Fruit fly (Drosophila melanogaster) whole organism, pupa: Measurements from ENCODE around the gene ksr.

Source experiments
- CG10348 ChIP-seq: fragments of 200-800 bp; sonication (Bioruptor generic); IDR thresholded peaks from 2 replicates; pipeline ENCODE4 v1.3.6; 2022; ENCODE audit warnings: missing biosample characterization, missing genetic modification characterization
- CG12605 ChIP-seq: fragments of 200-800 bp; sonication (Bioruptor generic); IDR thresholded peaks from 2 replicates; pipeline ENCODE4 v1.3.6; 2022; ENCODE audit warnings: missing biosample characterization, missing genetic modification characterization
- CG13204 ChIP-seq: fragments of 200-800 bp; sonication (Bioruptor generic); optimal IDR thresholded peaks from 2 replicates; lab custom pipeline; 2018; ENCODE audit warnings: missing biosample characterization, mild to moderate bottlenecking, missing genetic modification characterization, moderate library complexity
- CG14655 ChIP-seq: fragments of 200-800 bp; sonication (Bioruptor generic); optimal IDR thresholded peaks from 3 replicates; lab custom pipeline; 2017; ENCODE audit warnings: mild to moderate bottlenecking, missing biosample characterization, missing genetic modification reagents, missing genetic modification characterization
- CG15710 ChIP-seq: fragments of 200-800 bp; sonication (Bioruptor generic); optimal IDR thresholded peaks from 2 replicates; lab custom pipeline; 2018; ENCODE audit warnings: missing biosample characterization, mild to moderate bottlenecking, missing genetic modification characterization, moderate library complexity
- CG17806 ChIP-seq: fragments of 200-800 bp; sonication (Bioruptor generic); optimal IDR thresholded peaks from 2 replicates; lab custom pipeline; 2018; ENCODE audit warnings: missing biosample characterization, mild to moderate bottlenecking, missing genetic modification characterization, moderate library complexity
- CG32121 ChIP-seq: fragments of 200-800 bp; sonication (Bioruptor generic); IDR thresholded peaks from 2 replicates; pipeline ENCODE4 v1.3.6; 2022; ENCODE audit warnings: missing biosample characterization, missing genetic modification characterization
- CG34367 ChIP-seq: fragments of 200-800 bp; sonication (Bioruptor generic); optimal IDR thresholded peaks from 2 replicates; lab custom pipeline; 2018; ENCODE audit warnings: missing biosample characterization, mild to moderate bottlenecking, missing genetic modification characterization
- CG4496 ChIP-seq: fragments of 200-800 bp; sonication (Bioruptor generic); IDR thresholded peaks from 3 replicates; pipeline ENCODE4 v1.3.6; 2022; ENCODE audit warnings: missing biosample characterization, missing genetic modification characterization
- CG8159 ChIP-seq: fragments of 200-800 bp; sonication (Bioruptor generic); optimal IDR thresholded peaks from 3 replicates; lab custom pipeline; 2018; ENCODE audit warnings: missing biosample characterization, mild to moderate bottlenecking, missing genetic modification characterization, moderate library complexity
- CG8301 ChIP-seq: fragments of 200-800 bp; sonication (Bioruptor generic); optimal IDR thresholded peaks from 2 replicates; lab custom pipeline; 2018; ENCODE audit warnings: missing biosample characterization, mild to moderate bottlenecking, missing genetic modification characterization
- CG9948 ChIP-seq: fragments of 200-800 bp; sonication (Bioruptor generic); optimal IDR thresholded peaks from 2 replicates; lab custom pipeline; 2018; ENCODE audit warnings: missing biosample characterization, mild to moderate bottlenecking, missing genetic modification characterization, moderate library complexity
- D1 ChIP-seq: fragments of 200-800 bp; sonication (Bioruptor generic); optimal IDR thresholded peaks from 2 replicates; lab custom pipeline; 2018; ENCODE audit warnings: missing biosample characterization, mild to moderate bottlenecking, missing genetic modification characterization, moderate library complexity
- EcR ChIP-seq: fragments of 200-800 bp; sonication (Bioruptor generic); optimal IDR thresholded peaks from 3 replicates; lab custom pipeline; 2019; ENCODE audit warnings: missing biosample characterization, missing genetic modification characterization, mild to moderate bottlenecking, moderate library complexity, missing genetic modification reagents
- Ets98B ChIP-seq: fragments of 200-800 bp; sonication (Bioruptor generic); IDR thresholded peaks from 2 replicates; pipeline ENCODE4 v1.3.6; 2022; ENCODE audit warnings: missing biosample characterization, missing genetic modification characterization
- Pif1A ChIP-seq: fragments of 200-800 bp; sonication (Bioruptor generic); optimal IDR thresholded peaks from 3 replicates; lab custom pipeline; 2016; ENCODE audit warnings: missing biosample characterization, missing genetic modification characterization
- Pif1B ChIP-seq: fragments of 200-800 bp; sonication (Bioruptor generic); optimal IDR thresholded peaks from 3 replicates; lab custom pipeline; 2016; ENCODE audit warnings: missing biosample characterization, missing genetic modification characterization
- Snoo ChIP-seq: fragments of 200-800 bp; sonication (Bioruptor generic); optimal IDR thresholded peaks from 3 replicates; lab custom pipeline; 2017; ENCODE audit warnings: missing biosample characterization, mild to moderate bottlenecking, missing genetic modification characterization, inconsistent platforms
- fd96Ca ChIP-seq: fragments of 200-800 bp; sonication (Bioruptor generic); IDR thresholded peaks from 3 replicates; pipeline ENCODE4 v1.3.6; 2022; ENCODE audit warnings: missing biosample characterization, missing genetic modification characterization
- gl ChIP-seq: fragments of 200-800 bp; sonication (Bioruptor generic); optimal IDR thresholded peaks from 2 replicates; lab custom pipeline; 2018; ENCODE audit warnings: missing biosample characterization, mild to moderate bottlenecking, missing genetic modification characterization
- rn ChIP-seq: fragments of 200-800 bp; sonication (Bioruptor generic); IDR thresholded peaks from 2 replicates; pipeline ENCODE4 v1.3.6; 2022; ENCODE audit warnings: missing biosample characterization, missing genetic modification characterization

The ksr gene

dm6 chr3R:5483488-5484109 is at the start of gene ksr:
Gene ksr (minus strand): TSS chr3R:5483906.
- TF ChIP-seq CG9948 (tag; lab: Kevin White, UChicago) = no peak
- no peak for TF ChIP-seq CG10348 (GFP tag; lab: Robert Waterston, UW)
- TF ChIP-seq EcR (GFP tag; lab: Kevin White, UChicago) = no peak
- TF ChIP-seq CG15710 (tag; lab: Kevin White, UChicago) = peak; percentile 22
- TF ChIP-seq CG17806 (tag; lab: Kevin White, UChicago) = no peak
- TF ChIP-seq CG8301 (tag; lab: Kevin White, UChicago) = no peak
- TF ChIP-seq Pif1B (GFP tag; lab: Kevin White, UChicago) = no peak
- no peak for TF ChIP-seq CG34367 (tag; lab: Kevin White, UChicago)
- no peak for TF ChIP-seq CG13204 (GFP tag; lab: Kevin White, UChicago)
- TF ChIP-seq Pif1A (GFP tag; lab: Kevin White, UChicago) = no peak
- TF ChIP-seq CG4496 = peak; percentile 29; the same call in 1 of the 3 replicates
- TF ChIP-seq CG12605 = 0 out of 2 replicates have a peak, but pooled peaks have one; percentile 33
- no peak for TF ChIP-seq D1 (tag; lab: Kevin White, UChicago)
- peak; percentile 8; the same call in 1 of the 2 replicates for TF ChIP-seq Ets98B
- TF ChIP-seq Snoo (tag; lab: Kevin White, UChicago) = no peak
- TF ChIP-seq rn = no peak
- TF ChIP-seq fd96Ca (GFP tag; lab: Robert Waterston, UW) = no peak
- TF ChIP-seq CG8159 (tag; lab: Kevin White, UChicago) = no peak
- no peak for TF ChIP-seq CG32121
- no peak for TF ChIP-seq gl (tag; lab: Kevin White, UChicago)
- no peak for TF ChIP-seq CG14655 (GFP tag; lab: Kevin White, UChicago)

DNA sequence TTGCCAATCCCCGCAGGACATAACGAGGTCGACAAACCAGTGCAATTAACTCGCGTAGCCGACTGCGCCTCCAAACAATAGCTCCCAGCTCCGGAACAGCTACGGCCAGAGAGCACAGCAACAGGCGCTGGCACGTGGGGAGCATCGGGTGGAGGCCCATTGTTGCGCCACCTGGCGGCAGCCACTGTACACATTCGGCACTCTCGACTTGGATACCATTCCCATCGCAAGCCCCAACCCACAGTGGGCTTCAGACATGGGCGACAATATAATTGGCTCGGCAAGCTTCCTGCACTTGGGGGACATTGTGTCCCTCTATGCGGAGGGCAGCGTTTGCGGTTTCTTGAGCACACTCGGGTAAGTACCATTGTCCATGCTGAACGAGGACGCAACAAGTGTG is 43.9 kb upstream of the ksr start:
- TF ChIP-seq CG13204 (GFP tag; lab: Kevin White, UChicago) (no peak), gl (tag; lab: Kevin White, UChicago) (no peak), Pif1B (GFP tag; lab: Kevin White, UChicago) (no peak), CG17806 (tag; lab: Kevin White, UChicago) (no peak), rn (no peak), CG12605 (no peak), EcR (GFP tag; lab: Kevin White, UChicago) (no peak), Snoo (tag; lab: Kevin White, UChicago) (no peak), CG34367 (tag; lab: Kevin White, UChicago) (no peak), CG4496 (no peak), Ets98B (no peak)
- TF ChIP-seq, all 21 proteins: peak for 0

DNA sequence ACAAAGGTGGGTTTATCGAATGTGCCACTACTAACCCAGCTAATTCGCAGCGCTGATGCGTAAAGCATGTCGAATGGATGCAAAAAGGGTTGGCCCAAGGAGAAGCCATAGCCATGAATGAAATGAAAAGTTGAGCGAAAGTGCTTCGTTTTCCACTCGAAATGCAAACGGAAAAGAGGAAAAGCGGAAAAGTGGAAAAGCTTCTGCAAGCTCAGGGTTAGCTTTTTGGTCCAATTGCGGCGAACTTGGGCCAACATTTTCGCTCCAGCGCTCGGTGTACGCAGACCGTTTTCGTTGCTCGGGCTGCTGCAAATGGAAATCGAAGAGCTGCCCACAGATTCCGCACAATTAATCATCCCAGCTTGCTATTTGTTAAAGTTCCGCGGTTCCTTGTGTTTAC is 41.1 kb upstream of the ksr start:
- TF ChIP-seq fd96Ca (GFP tag; lab: Robert Waterston, UW) (no peak), Ets98B (0 out of 2 replicates have a peak, but pooled peaks have one; percentile 15), CG14655 (GFP tag; lab: Kevin White, UChicago) (no peak), CG15710 (tag; lab: Kevin White, UChicago) (no peak), CG9948 (tag; lab: Kevin White, UChicago) (no peak), CG17806 (tag; lab: Kevin White, UChicago) (no peak), CG4496 (0 out of 3 replicates have a peak, but pooled peaks have one; percentile 30), CG10348 (GFP tag; lab: Robert Waterston, UW) (no peak), CG8301 (tag; lab: Kevin White, UChicago) (no peak), Pif1A (GFP tag; lab: Kevin White, UChicago) (no peak), CG12605 (no peak), CG34367 (tag; lab: Kevin White, UChicago) (no peak)

DNA sequence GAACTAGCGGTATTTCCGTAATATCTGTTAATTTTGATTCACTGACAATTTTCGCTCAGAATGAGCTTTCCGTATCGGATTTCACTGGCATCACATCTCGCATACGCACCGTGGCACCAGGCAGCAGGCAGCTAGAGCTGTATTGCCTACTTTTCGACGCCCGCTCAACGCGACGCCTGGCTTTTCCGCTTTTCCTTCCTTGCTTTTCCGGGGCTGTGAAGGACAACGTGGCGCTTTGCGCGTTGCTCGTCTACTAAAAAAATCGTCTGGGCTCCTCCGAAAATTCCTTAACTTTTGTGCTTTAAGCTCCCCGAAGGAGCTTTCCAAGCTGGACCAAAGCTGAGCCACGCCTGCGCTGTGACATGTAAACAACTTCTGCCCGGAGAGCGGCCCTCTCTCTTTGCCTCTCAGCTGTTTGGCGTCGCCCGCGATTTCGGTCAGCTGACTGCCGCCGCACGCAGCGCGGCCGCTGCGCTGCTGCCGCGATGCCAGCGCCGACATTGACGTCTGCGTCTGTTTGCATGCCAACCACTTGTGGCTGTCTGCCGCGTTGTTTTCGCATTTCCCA is 39.4 kb upstream of the ksr start, which contains the start of the genes CG43845 and Nmdar1:
Gene CG43845, minus strand, starts transcription at position 51 of the 568 bp plus-strand sequence.
Gene Nmdar1, minus strand, starts transcription at position 259 of the 568 bp plus-strand sequence.
- no peak for TF ChIP-seq Pif1B (GFP tag; lab: Kevin White, UChicago)
- no peak for TF ChIP-seq D1 (tag; lab: Kevin White, UChicago)
- TF ChIP-seq gl (tag; lab: Kevin White, UChicago) = no peak
- no peak for TF ChIP-seq Snoo (tag; lab: Kevin White, UChicago)
- peak; percentile 29; the same call in 1 of the 3 replicates for TF ChIP-seq CG4496
- no peak for TF ChIP-seq CG9948 (tag; lab: Kevin White, UChicago)
- no peak; the same call in 1 of the 2 replicates for TF ChIP-seq Ets98B
- TF ChIP-seq CG15710 (tag; lab: Kevin White, UChicago) = no peak
- peak; percentile 95 for TF ChIP-seq CG12605
- no peak for TF ChIP-seq CG17806 (tag; lab: Kevin White, UChicago)
- no peak for TF ChIP-seq rn

DNA sequence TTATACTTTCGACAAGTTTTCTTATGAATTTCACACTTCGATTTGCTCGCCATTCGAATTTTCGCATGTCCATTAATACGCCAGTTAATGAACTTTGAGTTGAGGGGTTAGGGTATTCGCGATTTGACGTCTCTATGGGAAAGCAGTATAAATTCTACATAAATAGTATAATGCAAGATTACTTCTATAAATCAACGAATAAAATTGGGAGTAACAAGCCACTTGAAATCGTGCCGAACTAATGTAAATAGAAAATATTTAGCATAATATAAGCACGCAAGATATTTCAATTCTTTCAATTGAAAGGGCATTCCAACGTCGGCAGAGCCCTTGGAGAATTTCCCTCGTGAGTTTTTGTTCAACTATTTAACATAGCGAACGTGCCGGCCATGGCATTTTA is 36.9 kb upstream of the ksr start:
- TF ChIP-seq CG4496 = 0 out of 3 replicates have a peak, but pooled peaks have one; percentile 20
- no peak for TF ChIP-seq CG8159 (tag; lab: Kevin White, UChicago)

- TF ChIP-seq CG34367 (tag; lab: Kevin White, UChicago) = no peak
- no peak for TF ChIP-seq CG10348 (GFP tag; lab: Robert Waterston, UW)
- TF ChIP-seq gl (tag; lab: Kevin White, UChicago) = no peak
- TF ChIP-seq CG13204 (GFP tag; lab: Kevin White, UChicago) = peak; percentile 51
Observed at dm6 chr3R:5519789-5520188, 36.1 kb upstream of the ksr start.
